Fruit fly (Drosophila melanogaster) whole organism: ENCODE data around the gene CG6901.

Experiments
- Dll ChIP-seq: fragments of >200 bp; optimal IDR thresholded peaks from 2 replicates; lab custom pipeline; 2017
- EcR ChIP-seq, 2 experiments: fragments of >200 bp; optimal IDR thresholded peaks; 2 replicates each; lab custom pipeline; 2017; ENCODE audit warnings: missing biosample characterization in 2 of 2, missing genetic modification characterization in 2 of 2, missing genetic modification reagents in 2 of 2
- usp ChIP-seq: fragments of >200 bp; optimal IDR thresholded peaks from 2 replicates; lab custom pipeline; 2017; ENCODE audit warnings: missing biosample characterization, missing genetic modification characterization, mixed read lengths

- TF ChIP-seq Dll: no peak
- no peak for TF ChIP-seq EcR (GFP tag; optimal IDR thresholded peaks at IDR 0.05; lab: Kevin White, UChicago)
- TF ChIP-seq usp (GFP tag; lab: Kevin White, UChicago): no peak
Measured at dm6 chr3R:16352039-16352438, 28.8 kb downstream of the CG6901 start.
